Worm (Caenorhabditis elegans) whole organism, L4/young adult: Measurements from ENCODE around the gene W03F8.4.
"Not testable (repeated sequence)": the region's sequence is repeated elsewhere in the genome, so short reads cannot be mapped to it uniquely, and the experiment has no call there.

Experiments
- W03F9.2 ChIP-seq: fragments of 150-350 bp; optimal IDR thresholded peaks from 2 replicates; lab custom pipeline; 2014; ENCODE audit warnings: missing biosample characterization, missing genetic modification characterization
- dao-5 ChIP-seq: sonication (generic microtip); optimal IDR thresholded peaks from 2 replicates; lab custom pipeline; 2016; ENCODE audit warnings: missing genotype, missing genetic modification characterization, moderate library complexity, missing compliant biosample characterization
- him-1 ChIP-seq: sonication (generic microtip); optimal IDR thresholded peaks from 2 replicates; lab custom pipeline; 2016; ENCODE audit warnings: missing genotype, missing genetic modification reagents, missing genetic modification characterization, missing compliant biosample characterization

W03F8.4 gene

ce11 chrIV:5183755-5184166, at the start of gene W03F8.4:
W03F8.4 (plus strand) TSS chrIV:5184123.
- peak; percentile 93 for TF ChIP-seq W03F9.2 (tag; lab: Kevin White, UChicago)
- TF ChIP-seq dao-5, result no peak

ce11 chrIV:5134798-5135197, 49.1 kb upstream of the W03F8.4 start:
- no peak for TF ChIP-seq him-1 (tag; lab: Kevin White, UChicago)
- no peak for TF ChIP-seq W03F9.2 (tag; lab: Kevin White, UChicago)
- TF ChIP-seq dao-5, result no peak

- TF ChIP-seq W03F9.2 (tag; lab: Kevin White, UChicago) (no peak), him-1 (tag; lab: Kevin White, UChicago) (no peak), dao-5 (no peak)
Observed at ce11 chrIV:5136523-5136922, 47.4 kb upstream of the W03F8.4 start.

ce11 chrIV:5137809-5138208, 46.1 kb upstream of the W03F8.4 start:
- TF ChIP-seq W03F9.2 (tag; lab: Kevin White, UChicago) (no peak), him-1 (tag; lab: Kevin White, UChicago) (peak; percentile 11), dao-5 (no peak)

ce11 chrIV:5139189-5139588, 44.7 kb upstream of the W03F8.4 start:
- TF ChIP-seq him-1 (tag; lab: Kevin White, UChicago), result no peak
- no peak for TF ChIP-seq W03F9.2 (tag; lab: Kevin White, UChicago)
- no peak for TF ChIP-seq dao-5

- TF ChIP-seq W03F9.2 (tag; lab: Kevin White, UChicago), result no peak
- no peak for TF ChIP-seq dao-5
- no peak for TF ChIP-seq him-1 (tag; lab: Kevin White, UChicago)
Observed at ce11 chrIV:5139972-5140371, 44.0 kb upstream of the W03F8.4 start.

ce11 chrIV:5149793-5150192, 34.1 kb upstream of the W03F8.4 start, which contains the start of gene C24D10.5:
C24D10.5 (plus strand) TSS chrIV:5150093.
- TF ChIP-seq dao-5, result no peak
- no peak for TF ChIP-seq him-1 (tag; lab: Kevin White, UChicago)
- no peak for TF ChIP-seq W03F9.2 (tag; lab: Kevin White, UChicago)

ce11 chrIV:5152391-5152790, 31.5 kb upstream of the W03F8.4 start, which contains the start of gene soc-2:
soc-2 (minus strand) TSS chrIV:5152491.
- no peak for TF ChIP-seq him-1 (tag; lab: Kevin White, UChicago)
- TF ChIP-seq dao-5, result no peak
- TF ChIP-seq W03F9.2 (tag; lab: Kevin White, UChicago), result no peak

ce11 chrIV:5157226-5157625, 26.7 kb upstream of the W03F8.4 start, which contains the start of gene C24D10.49:
C24D10.49 (minus strand) TSS chrIV:5157326.
- TF ChIP-seq him-1 (tag; lab: Kevin White, UChicago) (no peak), W03F9.2 (tag; lab: Kevin White, UChicago) (no peak), dao-5 (no peak)

ce11 chrIV:5160171-5160570, 23.8 kb upstream of the W03F8.4 start, which contains the start of the genes C24D10.6 and C24D10.4:
C24D10.6 (minus strand) TSS chrIV:5160248.
C24D10.4 (plus strand) TSS chrIV:5160522.
- no peak for TF ChIP-seq him-1 (tag; lab: Kevin White, UChicago)
- peak; percentile 19 for TF ChIP-seq W03F9.2 (tag; lab: Kevin White, UChicago)

ce11 chrIV:5162941-5163340, 21.0 kb upstream of the W03F8.4 start, which contains the start of the genes nspd-3 and C24D10.2:
nspd-3 (minus strand) TSS chrIV:5163041.
C24D10.2 (plus strand) TSS chrIV:5163339.
- TF ChIP-seq him-1 (tag; lab: Kevin White, UChicago); W03F9.2 (tag; lab: Kevin White, UChicago); dao-5: not testable (repeated sequence)

- not testable (repeated sequence) for TF ChIP-seq him-1 (tag; lab: Kevin White, UChicago); dao-5; W03F9.2 (tag; lab: Kevin White, UChicago)
Observed at ce11 chrIV:5165626-5166025, 18.3 kb upstream of the W03F8.4 start, which contains the start of gene nspd-6. nspd-6 (minus strand) TSS chrIV:5165726.

ce11 chrIV:5166030-5166429, 17.9 kb upstream of the W03F8.4 start, which contains the start of gene ptp-5.1:
ptp-5.1 (plus strand) TSS chrIV:5166330.
- no peak for TF ChIP-seq him-1 (tag; lab: Kevin White, UChicago)
- TF ChIP-seq dao-5, result no peak
- TF ChIP-seq W03F9.2 (tag; lab: Kevin White, UChicago), result no peak

ce11 chrIV:5169335-5169734, 14.6 kb upstream of the W03F8.4 start:
- no peak for TF ChIP-seq W03F9.2 (tag; lab: Kevin White, UChicago)
- TF ChIP-seq him-1 (tag; lab: Kevin White, UChicago), result no peak
- TF ChIP-seq dao-5, result no peak
